Worm (Caenorhabditis elegans) whole organism, L1 larva: ENCODE measurements around the gene pwp-1.
A peak's percentile ranks its signal among the peaks of the same experiment; 100 is the strongest.
"Not testable (repeated sequence)": the region's sequence is repeated elsewhere in the genome, so short reads cannot be mapped to it uniquely, and the experiment has no call there.

Experiments used
- C34B4.2 ChIP-seq: sonication (generic microtip); optimal IDR thresholded peaks from 2 replicates; lab custom pipeline; 2017; ENCODE audit warnings: mild to moderate bottlenecking, missing genetic modification characterization, missing compliant biosample characterization
- F16B12.6 ChIP-seq: fragments of 150-350 bp; optimal IDR thresholded peaks from 2 replicates; lab custom pipeline; 2014; ENCODE audit warnings: missing biosample characterization, missing genetic modification characterization
- Y116A8C.19 ChIP-seq: sonication (generic microtip); optimal IDR thresholded peaks from 2 replicates; lab custom pipeline; 2016; ENCODE audit warnings: missing compliant biosample characterization, missing genetic modification characterization, borderline replicate concordance
- aha-1 ChIP-seq: fragments of 150-350 bp; optimal IDR thresholded peaks from 2 replicates; lab custom pipeline; 2014; ENCODE audit warnings: missing biosample characterization, missing genetic modification characterization
- ama-1 ChIP-seq: fragments of 150-350 bp; optimal IDR thresholded peaks from 2 replicates; lab custom pipeline; 2014
- blmp-1 ChIP-seq: fragments of 150-350 bp; optimal IDR thresholded peaks from 2 replicates; lab custom pipeline; 2014; ENCODE audit warnings: missing biosample characterization, missing genetic modification characterization
- ceh-63 ChIP-seq: fragments of 200-800 bp; sonication (Bioruptor generic); optimal IDR thresholded peaks from 2 replicates; lab custom pipeline; 2018; ENCODE audit warnings: mild to moderate bottlenecking, missing genetic modification characterization, missing compliant biosample characterization
- ceh-8 ChIP-seq: fragments of 200-800 bp; sonication (Bioruptor generic); optimal IDR thresholded peaks from 2 replicates; lab custom pipeline; 2018; ENCODE audit warnings: mild to moderate bottlenecking, missing genetic modification characterization, moderate library complexity, missing compliant biosample characterization
- ceh-82 ChIP-seq, 3 experiments: fragments of 150-350 bp in 1 of 3; sonication (generic microtip) in 2 of 3; optimal IDR thresholded peaks; 2 replicates each; lab custom pipeline; 2014 to 2017; ENCODE audit warnings: missing biosample characterization in 3 of 3, missing genetic modification characterization in 3 of 3
- ceh-88 ChIP-seq: fragments of 200-800 bp; sonication (Bioruptor generic); IDR thresholded peaks from 2 replicates; pipeline ENCODE4 v1.3.6; 2022; ENCODE audit warnings: missing genetic modification characterization, missing compliant biosample characterization
- ceh-90 ChIP-seq: sonication (generic microtip); optimal IDR thresholded peaks from 2 replicates; lab custom pipeline; 2016; ENCODE audit warnings: missing genetic modification characterization, missing compliant biosample characterization
- efl-1 ChIP-seq, 4 experiments: fragments of 150-350 bp; optimal IDR thresholded peaks in 3 of 4; peaks in 1 of 4; 1 replicate in 1 of 4; 2 replicates in 3 of 4; lab custom pipeline; 2014; ENCODE audit warnings: missing biosample characterization in 2 of 4, missing genetic modification characterization in 2 of 4, missing genetic modification reagents in 2 of 4
- efl-3 ChIP-seq: fragments of 200-800 bp; sonication (Bioruptor generic); optimal IDR thresholded peaks from 2 replicates; lab custom pipeline; 2018; ENCODE audit warnings: mild to moderate bottlenecking, missing genetic modification characterization, missing compliant biosample characterization
- egl-27 ChIP-seq, 2 experiments: fragments of 150-350 bp in 1 of 2; sonication (generic microtip); optimal IDR thresholded peaks; 3 replicates each; lab custom pipeline; 2017 to 2018; ENCODE audit warnings: missing biosample characterization in 2 of 2, missing genetic modification characterization in 2 of 2, missing genetic modification reagents in 2 of 2
- elt-3 ChIP-seq, 6 experiments: fragments of 150-350 bp in 1 of 6; sonication (generic microtip); optimal IDR thresholded peaks; 2 replicates each; lab custom pipeline; 2017 to 2018; ENCODE audit warnings: missing biosample characterization in 6 of 6, missing genetic modification characterization in 6 of 6, inconsistent platforms in 1 of 6
- ets-5 ChIP-seq: fragments of 200-800 bp; sonication (Bioruptor generic); IDR thresholded peaks from 2 replicates; pipeline ENCODE4 v1.3.6; 2022; ENCODE audit warnings: missing genetic modification characterization, missing compliant biosample characterization
- grh-1 ChIP-seq: fragments of 200-800 bp; sonication (Bioruptor generic); IDR thresholded peaks from 2 replicates; pipeline ENCODE4 v1.3.6; 2022; ENCODE audit warnings: missing genetic modification reagents, missing genetic modification characterization, missing compliant biosample characterization
- hpl-2 ChIP-seq: fragments of 150-350 bp; optimal IDR thresholded peaks from 2 replicates; lab custom pipeline; 2014; ENCODE audit warnings: missing biosample characterization, missing genetic modification reagents, missing genetic modification characterization
- isw-1 ChIP-seq: fragments of 200-800 bp; sonication (Bioruptor generic); IDR thresholded peaks from 2 replicates; pipeline ENCODE4 v1.3.6; 2022; ENCODE audit warnings: missing genetic modification characterization, missing compliant biosample characterization
- lin-13 ChIP-seq: fragments of 150-350 bp; optimal IDR thresholded peaks from 2 replicates; lab custom pipeline; 2014; ENCODE audit warnings: missing biosample characterization, missing genetic modification reagents, missing genetic modification characterization
- lin-39 ChIP-seq: fragments of 150-350 bp; optimal IDR thresholded peaks from 2 replicates; lab custom pipeline; 2014; ENCODE audit warnings: missing biosample characterization, missing genetic modification reagents, missing genetic modification characterization
- lsy-2 ChIP-seq, 2 experiments: fragments of 150-350 bp; optimal IDR thresholded peaks; 2 replicates each; lab custom pipeline; 2014; ENCODE audit warnings: missing biosample characterization in 2 of 2, missing genetic modification characterization in 2 of 2
- mep-1 ChIP-seq: fragments of 150-350 bp; optimal IDR thresholded peaks from 2 replicates; lab custom pipeline; 2014; ENCODE audit warnings: missing biosample characterization, missing genetic modification characterization
- nhr-19 ChIP-seq: fragments of 200-800 bp; sonication (Bioruptor generic); conservative IDR thresholded peaks from 2 replicates; pipeline ENCODE4 v1.3.6; 2022; ENCODE audit warnings: missing genetic modification characterization, missing compliant biosample characterization
- nhr-237 ChIP-seq: fragments of 150-350 bp; optimal IDR thresholded peaks from 2 replicates; lab custom pipeline; 2014; ENCODE audit warnings: missing biosample characterization, missing genetic modification characterization
- nhr-28 ChIP-seq: fragments of 150-350 bp; optimal IDR thresholded peaks from 2 replicates; lab custom pipeline; 2014; ENCODE audit warnings: missing biosample characterization, missing genetic modification characterization
- nhr-71 ChIP-seq: sonication (generic microtip); optimal IDR thresholded peaks from 2 replicates; lab custom pipeline; 2016; ENCODE audit warnings: mild to moderate bottlenecking, missing genetic modification characterization, moderate library complexity, missing compliant biosample characterization
- nhr-85 ChIP-seq: sonication (generic microtip); peaks from one replicate; lab custom pipeline; 2016; ENCODE audit warnings: missing genetic modification characterization, inconsistent platforms, missing compliant biosample characterization
- nhr-90 ChIP-seq: sonication (generic microtip); optimal IDR thresholded peaks from 2 replicates; lab custom pipeline; 2016; ENCODE audit warnings: mild to moderate bottlenecking, missing genetic modification characterization, missing compliant biosample characterization; ENCODE audit not compliant: poor library complexity
- pqm-1 ChIP-seq: sonication (generic microtip); optimal IDR thresholded peaks from 3 replicates; lab custom pipeline; 2017; ENCODE audit warnings: missing biosample characterization, missing genetic modification characterization
- rnt-1 ChIP-seq: sonication (generic microtip); optimal IDR thresholded peaks from 2 replicates; lab custom pipeline; 2016; ENCODE audit warnings: mild to moderate bottlenecking, missing genetic modification characterization, moderate library complexity, missing compliant biosample characterization
- snu-23 ChIP-seq: sonication (generic microtip); optimal IDR thresholded peaks from 2 replicates; lab custom pipeline; 2016; ENCODE audit warnings: missing genetic modification characterization, missing compliant biosample characterization
- sup-37 ChIP-seq: fragments of 200-800 bp; sonication (Bioruptor generic); optimal IDR thresholded peaks from 2 replicates; lab custom pipeline; 2018; ENCODE audit warnings: mild to moderate bottlenecking, missing genetic modification characterization, missing compliant biosample characterization
- tlp-1 ChIP-seq: fragments of 150-350 bp; optimal IDR thresholded peaks from 2 replicates; lab custom pipeline; 2014; ENCODE audit warnings: missing biosample characterization, missing genetic modification characterization
- unc-130 ChIP-seq: fragments of 150-350 bp; optimal IDR thresholded peaks from 2 replicates; lab custom pipeline; 2017; ENCODE audit warnings: missing biosample characterization, missing genetic modification characterization, inconsistent platforms
- unc-30 ChIP-seq: sonication (generic microtip); optimal IDR thresholded peaks from 2 replicates; lab custom pipeline; 2017; ENCODE audit warnings: missing biosample characterization, missing genetic modification characterization
- unc-62 ChIP-seq: fragments of 150-350 bp; optimal IDR thresholded peaks from 2 replicates; lab custom pipeline; 2014; ENCODE audit warnings: missing biosample characterization, missing genetic modification reagents, missing genetic modification characterization
- unc-86 ChIP-seq: sonication (generic microtip); optimal IDR thresholded peaks from 2 replicates; lab custom pipeline; 2016; ENCODE audit warnings: missing genetic modification characterization, missing compliant biosample characterization
- unc-98 ChIP-seq: fragments of 200-800 bp; sonication (Bioruptor generic); IDR thresholded peaks from 2 replicates; pipeline ENCODE4 v1.3.6; 2022; ENCODE audit warnings: missing genetic modification characterization, missing compliant biosample characterization
- zag-1 ChIP-seq: fragments of 150-350 bp; optimal IDR thresholded peaks from 2 replicates; lab custom pipeline; 2014; ENCODE audit warnings: missing biosample characterization, missing genetic modification characterization

Gene pwp-1

DNA sequence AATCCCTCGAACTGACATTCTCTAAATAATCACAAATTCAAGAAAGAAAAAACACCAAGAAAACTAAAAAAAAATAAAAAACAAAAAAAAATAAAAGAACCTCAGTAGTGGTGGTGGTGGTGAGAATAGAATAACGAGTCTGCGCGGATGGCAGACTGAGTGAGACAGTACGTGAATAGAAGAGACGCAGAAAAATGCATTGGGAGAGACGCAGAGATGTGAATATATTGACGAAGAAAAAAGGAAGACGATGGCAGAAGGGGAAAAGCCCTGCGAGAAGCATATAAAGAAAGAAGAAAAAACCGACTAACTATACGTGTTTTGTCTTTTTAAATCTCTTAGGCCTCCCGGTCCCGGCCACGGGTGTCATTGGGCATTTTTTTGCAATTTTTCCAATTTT is 36.1 kb upstream of the pwp-1 start, which contains the start of gene unc-26 (continued):
- TF ChIP-seq nhr-237 (tag; lab: Kevin White, UChicago) (no peak), lsy-2 (tag; optimal IDR thresholded peaks at IDR 0.05; lab: Kevin White, UChicago) (peak; percentile 32 to 45), unc-86 (tag; lab: Kevin White, UChicago) (peak; percentile 65)

DNA sequence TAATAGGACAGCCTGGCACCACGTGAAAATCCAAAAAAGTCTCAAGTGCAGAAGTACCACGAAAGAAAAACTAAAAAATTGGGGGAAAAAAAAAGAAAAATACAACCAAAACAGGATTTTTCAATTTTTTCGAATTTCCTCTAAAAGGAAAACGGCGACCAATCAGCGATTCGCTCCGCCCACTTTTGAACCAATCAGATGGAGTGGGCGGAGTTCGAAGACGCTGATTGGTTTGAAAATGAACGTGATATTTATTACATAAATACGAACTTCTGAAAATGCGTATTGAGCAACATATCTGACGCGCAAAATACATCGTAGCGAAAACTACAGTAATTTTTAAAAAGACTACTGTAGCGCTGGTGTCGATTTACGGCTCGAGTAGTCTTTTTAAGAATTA is 32.0 kb upstream of the pwp-1 start:
- TF ChIP-seq grh-1 (GFP tag; lab: Robert Waterston, UW), result no peak
- no peak for TF ChIP-seq nhr-90 (tag; lab: Kevin White, UChicago)
- no peak for TF ChIP-seq C34B4.2
- no peak for TF ChIP-seq blmp-1 (tag; lab: Kevin White, UChicago)
- no peak for TF ChIP-seq F16B12.6 (tag; lab: Kevin White, UChicago)
- no peak for TF ChIP-seq sup-37
- no peak for TF ChIP-seq egl-27 (tag; optimal IDR thresholded peaks at IDR 0.05; lab: Kevin White, UChicago)
- no peak for TF ChIP-seq ceh-88
- TF ChIP-seq Y116A8C.19 (tag; lab: Kevin White, UChicago), result no peak
- TF ChIP-seq unc-30 (tag; lab: Kevin White, UChicago), result no peak
- TF ChIP-seq aha-1 (tag; lab: Kevin White, UChicago), result no peak
- no peak for TF ChIP-seq efl-3 (GFP tag; lab: Kevin White, UChicago)
- TF ChIP-seq lin-13 (GFP tag; lab: Kevin White, UChicago), result no peak
- TF ChIP-seq ceh-8 (GFP tag; lab: Kevin White, UChicago), result no peak
- TF ChIP-seq nhr-71, result no peak
- no peak for TF ChIP-seq ceh-82 (tag; optimal IDR thresholded peaks at IDR 0.05; lab: Kevin White, UChicago)

DNA sequence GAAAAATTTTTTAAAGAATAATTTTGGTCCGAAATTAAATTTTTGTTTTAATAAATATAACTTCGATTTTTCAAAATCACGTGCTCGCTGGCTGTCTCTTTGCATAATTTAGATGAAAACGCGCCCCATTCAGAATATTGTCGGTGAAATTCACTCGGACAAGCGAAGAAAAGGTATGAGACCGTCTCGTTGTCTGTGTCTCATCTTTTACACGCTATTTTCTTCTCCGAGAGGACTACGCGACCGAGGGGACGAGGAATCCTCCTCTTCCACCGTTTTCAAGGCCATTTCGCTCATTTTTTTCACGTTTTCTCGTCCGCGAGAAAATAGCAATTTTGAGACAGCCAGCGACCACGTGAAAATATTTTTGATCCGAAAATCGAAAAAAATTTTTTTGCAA is 26.5 kb upstream of the pwp-1 start:
- peak; percentile 53; the same call in 1 of the 2 replicates for TF ChIP-seq unc-98 (GFP tag; lab: Robert Waterston, UW)
- peak; percentile 9; the same call in 1 of the 2 replicates for TF ChIP-seq isw-1 (GFP tag; lab: Robert Waterston, UW)
- TF ChIP-seq nhr-71, result peak; percentile 25
- peak in 1 of 2 experiments; percentile 10 for TF ChIP-seq efl-1 (optimal IDR thresholded peaks at IDR 0.05; lab: Kevin White, UChicago)
- TF ChIP-seq efl-1 (GFP tag; optimal IDR thresholded peaks at IDR 0.05 in 1 of 2; lab: Kevin White, UChicago), result not testable (repeated sequence)
- TF ChIP-seq ceh-90 (tag; lab: Kevin White, UChicago), result peak; percentile 23
- peak; percentile 15 for TF ChIP-seq nhr-85 (tag; lab: Kevin White, UChicago)

DNA sequence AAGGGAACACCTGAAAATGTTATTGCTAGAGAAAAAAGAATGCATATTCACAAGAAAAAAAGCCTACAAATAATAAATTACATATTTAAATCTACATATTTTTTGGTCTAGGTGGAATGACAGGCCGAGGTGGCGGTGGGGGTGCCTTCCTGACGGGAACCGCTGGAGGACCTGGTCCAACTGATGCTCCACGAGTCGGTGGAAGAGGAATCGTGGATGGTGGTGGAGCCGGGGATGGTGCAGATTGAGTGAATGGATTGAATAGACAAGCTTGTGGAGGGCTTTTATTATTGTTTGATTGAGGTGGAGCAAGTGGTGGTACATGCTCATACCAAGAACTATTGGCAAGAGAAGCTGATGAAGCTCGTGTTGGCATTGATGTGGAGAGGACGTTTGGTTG is 25.4 kb upstream of the pwp-1 start:
- TF ChIP-seq ets-5 (0 out of 2 replicates have a peak, but pooled peaks have one; percentile 38), ceh-63 (GFP tag; lab: Kevin White, UChicago) (no peak)

DNA sequence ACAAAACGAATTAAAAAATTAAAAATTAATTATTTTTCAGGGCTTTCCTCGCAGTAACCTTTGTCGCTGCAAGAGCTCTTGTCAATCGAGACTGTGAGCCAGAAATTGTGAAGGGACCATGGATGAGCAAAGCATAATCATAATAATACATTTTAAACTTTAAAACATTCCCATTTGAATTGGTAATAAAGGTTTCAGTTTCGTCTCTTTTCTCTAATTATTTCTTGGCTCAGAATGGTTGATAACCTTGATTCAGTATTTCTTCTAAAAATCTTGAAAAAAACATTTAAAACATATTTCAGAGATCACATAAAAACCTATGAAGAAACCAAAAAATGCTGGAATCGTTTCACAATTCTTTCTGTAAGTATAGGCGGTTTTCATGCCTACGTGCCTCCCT is 22.5 kb upstream of the pwp-1 start, which contains the start of gene JC8.16:
Gene JC8.16, plus strand, starts transcription at position 301 of the 400 bp plus-strand sequence.
- TF ChIP-seq tlp-1 (tag; lab: Kevin White, UChicago) (no peak), efl-1 (optimal IDR thresholded peaks at IDR 0.05; lab: Kevin White, UChicago) (no peak), efl-1 (GFP tag; optimal IDR thresholded peaks at IDR 0.05 in 1 of 2; lab: Kevin White, UChicago) (peak in 1 of 2 experiments; percentile 88)

DNA sequence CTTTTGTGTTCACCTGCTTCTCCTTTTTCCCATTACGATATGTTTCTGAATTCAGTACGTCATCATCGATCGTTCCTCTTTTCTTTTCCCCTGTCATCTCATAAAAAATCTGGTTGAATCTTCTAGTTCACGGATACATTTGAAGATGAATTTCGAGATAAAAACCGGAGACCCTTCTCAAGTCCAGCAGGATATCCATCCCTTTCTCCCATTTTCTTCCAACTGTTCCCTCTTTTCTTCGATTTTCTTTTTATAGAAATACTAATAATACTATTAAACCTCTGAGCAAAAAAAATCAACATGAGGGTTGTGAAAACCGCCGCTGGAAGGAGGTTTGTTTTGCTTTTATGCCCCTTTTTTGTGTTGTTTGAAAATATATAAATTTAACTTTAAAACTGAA is 19.5 kb upstream of the pwp-1 start, which contains the start of gene bus-12:
Gene bus-12, plus strand, starts transcription at position 301 of the 400 bp plus-strand sequence.
- TF ChIP-seq blmp-1 (tag; lab: Kevin White, UChicago) (peak; percentile 4), rnt-1 (tag; lab: Kevin White, UChicago) (no peak)

DNA sequence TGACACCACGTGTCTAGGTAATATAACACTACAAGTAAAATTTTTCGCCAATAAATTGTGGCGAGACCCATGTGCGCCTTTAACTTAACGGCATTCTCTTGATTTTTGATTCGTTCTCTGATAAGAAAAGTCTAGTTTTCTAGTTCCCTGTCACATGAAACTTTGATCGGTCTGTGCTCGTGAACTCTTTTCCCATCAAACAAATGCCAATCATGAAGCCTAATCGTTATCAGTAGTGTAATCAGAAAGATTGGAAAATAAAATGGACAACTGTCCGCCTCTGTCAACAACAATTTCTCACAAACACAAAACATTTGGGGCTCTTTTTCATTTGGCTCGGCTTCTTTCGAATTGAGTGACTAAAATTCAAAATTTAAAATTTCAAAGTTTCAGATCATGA is 17.5 kb upstream of the pwp-1 start, which contains the start of gene ttr-45:
Gene ttr-45, plus strand, starts transcription at position 385 of the 400 bp plus-strand sequence.
- TF ChIP-seq lsy-2 (tag; optimal IDR thresholded peaks at IDR 0.05; lab: Kevin White, UChicago) (peak; percentile 25 to 58), nhr-19 (peak; percentile 65), tlp-1 (tag; lab: Kevin White, UChicago) (no peak), elt-3 (tag; optimal IDR thresholded peaks at IDR 0.05; lab: Kevin White, UChicago) (no peak), ceh-8 (GFP tag; lab: Kevin White, UChicago) (no peak), unc-62 (no peak), pqm-1 (tag; lab: Kevin White, UChicago) (peak; percentile 66), hpl-2 (GFP tag; lab: Kevin White, UChicago) (no peak), ceh-63 (GFP tag; lab: Kevin White, UChicago) (no peak), rnt-1 (tag; lab: Kevin White, UChicago) (peak; percentile 68), C34B4.2 (no peak), zag-1 (tag; lab: Kevin White, UChicago) (no peak), mep-1 (tag; lab: Kevin White, UChicago) (no peak), nhr-28 (tag; lab: Kevin White, UChicago) (no peak), ama-1 (lab: Kevin White, UChicago) (no peak), unc-130 (tag; lab: Kevin White, UChicago) (peak; percentile 64), snu-23 (GFP tag; lab: Kevin White, UChicago) (peak; percentile 19), lin-39 (tag; lab: Kevin White, UChicago) (no peak)
